Worm (Caenorhabditis elegans) whole organism, L2 larva: ENCODE data around the gene col-83.

Source experiments
- R02D3.7 ChIP-seq: fragments of 150-350 bp; optimal IDR thresholded peaks from 2 replicates; lab custom pipeline; 2014; ENCODE audit warnings: missing biosample characterization, missing genetic modification characterization
- Y55F3AM.14 ChIP-seq: fragments of 200-800 bp; sonication (Bioruptor generic); optimal IDR thresholded peaks from 2 replicates; lab custom pipeline; 2018; ENCODE audit warnings: mild to moderate bottlenecking, missing genetic modification characterization, missing compliant biosample characterization
- ceh-82 ChIP-seq: fragments of 150-350 bp; optimal IDR thresholded peaks from 2 replicates; lab custom pipeline; 2014; ENCODE audit warnings: missing biosample characterization, missing genetic modification characterization
- egl-27 ChIP-seq: sonication (generic microtip); optimal IDR thresholded peaks from 3 replicates; lab custom pipeline; 2017; ENCODE audit warnings: missing biosample characterization, missing genetic modification reagents, missing genetic modification characterization
- lsy-2 ChIP-seq, 2 experiments: fragments of 150-350 bp in 1 of 2; sonication (generic microtip) in 1 of 2; optimal IDR thresholded peaks; 2 replicates each; lab custom pipeline; 2014 to 2017; ENCODE audit warnings: missing biosample characterization in 2 of 2, missing genetic modification characterization in 2 of 2
- zag-1 ChIP-seq: fragments of 150-350 bp; optimal IDR thresholded peaks from 2 replicates; lab custom pipeline; 2014; ENCODE audit warnings: missing biosample characterization, missing genetic modification characterization

- TF ChIP-seq lsy-2 (tag; optimal IDR thresholded peaks at IDR 0.05; lab: Kevin White, UChicago) (no peak), ceh-82 (tag; lab: Kevin White, UChicago) (no peak), Y55F3AM.14 (no peak), zag-1 (tag; lab: Kevin White, UChicago) (no peak), R02D3.7 (no peak), egl-27 (tag; lab: Kevin White, UChicago) (no peak)
Observed at ce11 chrII:11044193-11044568, 1.6 kb downstream of the col-83 start.
